Worm (Caenorhabditis elegans) whole organism, young adult: Measurements from ENCODE around the gene prmt-1.

Experiments used
- B0019.2 ChIP-seq: fragments of 200-800 bp; sonication (Bioruptor generic); conservative IDR thresholded peaks from 2 replicates; pipeline ENCODE4 v1.3.6; 2022; ENCODE audit warnings: missing genetic modification reagents, missing genetic modification characterization, missing compliant biosample characterization
- B0261.1 ChIP-seq: sonication (generic microtip); optimal IDR thresholded peaks from 2 replicates; lab custom pipeline; 2016; ENCODE audit warnings: mild to moderate bottlenecking, missing genetic modification characterization, moderate library complexity, missing compliant biosample characterization
- C17E4.6 ChIP-seq: fragments of 200-800 bp; sonication (Bioruptor generic); IDR thresholded peaks from 2 replicates; pipeline ENCODE4 v1.3.6; 2022; ENCODE audit warnings: missing genetic modification reagents, missing genetic modification characterization, missing compliant biosample characterization
- D2030.7 ChIP-seq: fragments of 200-800 bp; sonication (Bioruptor generic); IDR thresholded peaks from 2 replicates; pipeline ENCODE4 v1.3.6; 2022; ENCODE audit warnings: missing genetic modification reagents, missing genetic modification characterization, missing compliant biosample characterization
- F22D6.2 ChIP-seq: sonication (generic microtip); optimal IDR thresholded peaks from 2 replicates; lab custom pipeline; 2016; ENCODE audit warnings: mild to moderate bottlenecking, missing genetic modification characterization, missing compliant biosample characterization
- F37B4.10 ChIP-seq: fragments of 200-800 bp; sonication (Bioruptor generic); IDR thresholded peaks from 2 replicates; pipeline ENCODE4 v1.3.6; 2022; ENCODE audit warnings: missing genetic modification characterization, missing compliant biosample characterization
- F39B2.1 ChIP-seq: fragments of 200-800 bp; sonication (Bioruptor generic); IDR thresholded peaks from 2 replicates; pipeline ENCODE4 v1.3.6; 2022; ENCODE audit warnings: missing genetic modification reagents, missing genetic modification characterization, missing compliant biosample characterization
- F57C9.4 ChIP-seq: sonication (generic microtip); optimal IDR thresholded peaks from 2 replicates; lab custom pipeline; 2017; ENCODE audit warnings: mild to moderate bottlenecking, missing genetic modification characterization, missing compliant biosample characterization
- K12H6.12 ChIP-seq: fragments of 200-800 bp; sonication (Bioruptor generic); optimal IDR thresholded peaks from 2 replicates; lab custom pipeline; 2018; ENCODE audit warnings: mild to moderate bottlenecking, missing genetic modification characterization, missing compliant biosample characterization
- T07F8.4 ChIP-seq: sonication (generic microtip); optimal IDR thresholded peaks from 2 replicates; lab custom pipeline; 2016; ENCODE audit warnings: mild to moderate bottlenecking, missing genetic modification characterization, moderate library complexity, missing compliant biosample characterization
- atf-7 ChIP-seq: sonication (generic microtip); optimal IDR thresholded peaks from 2 replicates; lab custom pipeline; 2017; ENCODE audit warnings: mild to moderate bottlenecking, missing genetic modification characterization, missing compliant biosample characterization
- bed-1 ChIP-seq: fragments of 200-800 bp; sonication (Bioruptor generic); IDR thresholded peaks from 2 replicates; pipeline ENCODE4 v1.3.6; 2022; ENCODE audit warnings: missing genetic modification reagents, missing genetic modification characterization, missing compliant biosample characterization
- ccch-3 ChIP-seq: fragments of 200-800 bp; sonication (Bioruptor generic); optimal IDR thresholded peaks from 2 replicates; lab custom pipeline; 2018; ENCODE audit warnings: mild to moderate bottlenecking, missing genetic modification characterization, missing compliant biosample characterization
- cebp-2 ChIP-seq: fragments of 200-800 bp; sonication (Bioruptor generic); IDR thresholded peaks from 2 replicates; pipeline ENCODE4 v1.3.6; 2022; ENCODE audit warnings: missing genetic modification characterization, missing compliant biosample characterization
- ceh-100 ChIP-seq: fragments of 200-800 bp; sonication (Bioruptor generic); IDR thresholded peaks from 2 replicates; pipeline ENCODE4 v1.3.6; 2022; ENCODE audit warnings: missing genetic modification reagents, missing genetic modification characterization, missing compliant biosample characterization
- ceh-79 ChIP-seq: sonication (generic microtip); optimal IDR thresholded peaks from 2 replicates; lab custom pipeline; 2017; ENCODE audit warnings: mild to moderate bottlenecking, missing genetic modification characterization, missing compliant biosample characterization
- chd-7 ChIP-seq: sonication (generic microtip); optimal IDR thresholded peaks from 2 replicates; lab custom pipeline; 2016; ENCODE audit warnings: mild to moderate bottlenecking, missing genetic modification characterization, moderate library complexity, missing compliant biosample characterization
- fkh-3 ChIP-seq: sonication (generic microtip); optimal IDR thresholded peaks from 2 replicates; lab custom pipeline; 2016; ENCODE audit warnings: mild to moderate bottlenecking, missing genetic modification characterization, missing compliant biosample characterization
- him-1 ChIP-seq: sonication (generic microtip); optimal IDR thresholded peaks from 2 replicates; lab custom pipeline; 2016; ENCODE audit warnings: missing genotype, missing genetic modification reagents, missing genetic modification characterization, missing compliant biosample characterization
- hlh-26 ChIP-seq: fragments of 200-800 bp; sonication (Bioruptor generic); conservative IDR thresholded peaks from 2 replicates; pipeline ENCODE4 v1.3.6; 2022; ENCODE audit warnings: missing genetic modification reagents, missing genetic modification characterization, missing compliant biosample characterization
- hmg-20 ChIP-seq: fragments of 200-800 bp; sonication (Bioruptor generic); IDR thresholded peaks from 2 replicates; pipeline ENCODE4 v1.3.6; 2022; ENCODE audit warnings: missing genetic modification reagents, missing genetic modification characterization, missing compliant biosample characterization
- hrde-1 ChIP-seq: sonication (generic microtip); optimal IDR thresholded peaks from 2 replicates; lab custom pipeline; 2016; ENCODE audit warnings: missing genetic modification characterization, mild to moderate bottlenecking, missing compliant biosample characterization, moderate library complexity, missing genotype, missing genetic modification reagents, borderline replicate concordance
- let-607 ChIP-seq, 2 experiments: fragments of 200-800 bp in 1 of 2; sonication (Bioruptor generic) in 1 of 2; sonication (generic microtip) in 1 of 2; optimal IDR thresholded peaks; 2 replicates each; lab custom pipeline; 2016 to 2018; ENCODE audit warnings: mild to moderate bottlenecking in 2 of 2, missing compliant biosample characterization in 2 of 2, missing genetic modification characterization in 2 of 2, moderate library complexity in 2 of 2, missing genotype in 1 of 2
- lin-26 ChIP-seq: fragments of 200-800 bp; sonication (Bioruptor generic); IDR thresholded peaks from 2 replicates; pipeline ENCODE4 v1.3.6; 2022; ENCODE audit warnings: missing genetic modification reagents, missing genetic modification characterization, missing compliant biosample characterization
- lin-40 ChIP-seq: sonication (generic microtip); optimal IDR thresholded peaks from 2 replicates; lab custom pipeline; 2016; ENCODE audit warnings: missing genetic modification characterization, mild to moderate bottlenecking, missing compliant biosample characterization, missing genotype, missing genetic modification reagents
- lsy-27 ChIP-seq: sonication (generic microtip); optimal IDR thresholded peaks from 2 replicates; lab custom pipeline; 2017; ENCODE audit warnings: missing genetic modification characterization, mild to moderate bottlenecking, missing compliant biosample characterization, antibody characterized with exemption, missing genotype, borderline replicate concordance; ENCODE audit not compliant: insufficient read depth
- madf-8 ChIP-seq: fragments of 200-800 bp; sonication (Bioruptor generic); conservative IDR thresholded peaks from 2 replicates; pipeline ENCODE4 v1.3.6; 2022; ENCODE audit warnings: missing genetic modification reagents, missing genetic modification characterization, missing compliant biosample characterization
- mcd-1 ChIP-seq: fragments of 200-800 bp; sonication (Bioruptor generic); IDR thresholded peaks from 2 replicates; pipeline ENCODE4 v1.3.6; 2022; ENCODE audit warnings: missing genetic modification reagents, missing genetic modification characterization, missing compliant biosample characterization
- mes-4 ChIP-seq: sonication (generic microtip); optimal IDR thresholded peaks from 2 replicates; lab custom pipeline; 2016; ENCODE audit warnings: missing genotype, missing genetic modification characterization, missing compliant biosample characterization
- nhr-80 ChIP-seq: sonication (generic microtip); optimal IDR thresholded peaks from 2 replicates; lab custom pipeline; 2016; ENCODE audit warnings: missing genetic modification characterization, missing compliant biosample characterization
- nhr-90 ChIP-seq: sonication (generic microtip); optimal IDR thresholded peaks from 2 replicates; lab custom pipeline; 2016; ENCODE audit warnings: missing genotype, mild to moderate bottlenecking, missing genetic modification characterization, missing compliant biosample characterization
- repo-1 ChIP-seq: sonication (generic microtip); optimal IDR thresholded peaks from 2 replicates; lab custom pipeline; 2017; ENCODE audit warnings: mild to moderate bottlenecking, missing genetic modification characterization, missing compliant biosample characterization
- rpc-1 ChIP-seq, 2 experiments: fragments of 150-350 bp in 1 of 2; sonication (generic microtip) in 1 of 2; optimal IDR thresholded peaks; 2 replicates each; lab custom pipeline; 2014 to 2018; ENCODE audit warnings: missing biosample characterization in 1 of 2, missing genetic modification characterization in 1 of 2, missing genetic modification reagents in 1 of 2, missing genotype in 1 of 2
- sdz-38 ChIP-seq: sonication (generic microtip); optimal IDR thresholded peaks from 2 replicates; lab custom pipeline; 2016; ENCODE audit warnings: missing genotype, missing genetic modification characterization, missing compliant biosample characterization
- snpc-3.4 ChIP-seq: sonication (generic microtip); optimal IDR thresholded peaks from 2 replicates; lab custom pipeline; 2017; ENCODE audit warnings: missing genetic modification characterization, mild to moderate bottlenecking, missing compliant biosample characterization, antibody characterized with exemption, moderate library complexity, missing genotype, missing genetic modification reagents
- sptf-2 ChIP-seq: fragments of 200-800 bp; sonication (Bioruptor generic); optimal IDR thresholded peaks from 2 replicates; lab custom pipeline; 2018; ENCODE audit warnings: mild to moderate bottlenecking, missing genetic modification characterization, missing compliant biosample characterization
- tbp1 ChIP-seq: fragments of 200-800 bp; sonication (Bioruptor generic); optimal IDR thresholded peaks from 2 replicates; lab custom pipeline; 2018; ENCODE audit warnings: mild to moderate bottlenecking, missing genetic modification characterization, missing compliant biosample characterization
- tbx-9 ChIP-seq: sonication (generic microtip); optimal IDR thresholded peaks from 2 replicates; lab custom pipeline; 2016; ENCODE audit warnings: borderline replicate concordance, missing genetic modification characterization, inconsistent platforms, missing compliant biosample characterization
- unc-130 ChIP-seq: sonication (generic microtip); optimal IDR thresholded peaks from 2 replicates; lab custom pipeline; 2016; ENCODE audit warnings: missing genetic modification reagents, missing genetic modification characterization, missing compliant biosample characterization
- ztf-25 ChIP-seq: fragments of 200-800 bp; sonication (Bioruptor generic); IDR thresholded peaks from 2 replicates; pipeline ENCODE4 v1.3.6; 2022; ENCODE audit warnings: missing genetic modification reagents, missing genetic modification characterization, missing compliant biosample characterization
- ztf-28 ChIP-seq: fragments of 200-800 bp; sonication (Bioruptor generic); IDR thresholded peaks from 2 replicates; pipeline ENCODE4 v1.3.6; 2022; ENCODE audit warnings: missing genetic modification reagents, missing genetic modification characterization, missing compliant biosample characterization
- ztf-3 ChIP-seq: fragments of 200-800 bp; sonication (Bioruptor generic); optimal IDR thresholded peaks from 2 replicates; lab custom pipeline; 2018; ENCODE audit warnings: mild to moderate bottlenecking, missing genetic modification characterization, missing compliant biosample characterization

The prmt-1 gene

ce11 chrV:20266992-20267391 is 2.5 kb downstream of the prmt-1 start, which contains the start of gene mdt-17 (continued):
- TF ChIP-seq unc-130 (no peak), nhr-90 (tag; lab: Kevin White, UChicago) (no peak), fkh-3 (tag; lab: Kevin White, UChicago) (no peak), ztf-28 (GFP tag; lab: Robert Waterston, UW) (no peak), mcd-1 (GFP tag; lab: Robert Waterston, UW) (no peak), him-1 (tag; lab: Kevin White, UChicago) (no peak), rpc-1 (optimal IDR thresholded peaks at IDR 0.05; lab: Kevin White, UChicago) (no peak), rpc-1 (tag; optimal IDR thresholded peaks at IDR 0.05; lab: Kevin White, UChicago) (no peak), B0261.1 (tag; lab: Kevin White, UChicago) (no peak), sdz-38 (tag; lab: Kevin White, UChicago) (no peak), hlh-26 (GFP tag; lab: Robert Waterston, UW) (no peak), tbx-9 (tag; lab: Kevin White, UChicago) (no peak), chd-7 (tag; lab: Kevin White, UChicago) (peak; percentile 41), K12H6.12 (tag; lab: Kevin White, UChicago) (no peak), lin-40 (tag; lab: Kevin White, UChicago) (no peak), bed-1 (GFP tag; lab: Robert Waterston, UW) (no peak), lsy-27 (tag; lab: Kevin White, UChicago) (no peak), madf-8 (GFP tag; lab: Robert Waterston, UW) (no peak), repo-1 (tag; lab: Kevin White, UChicago) (peak; percentile 46), snpc-3.4 (tag; lab: Kevin White, UChicago) (no peak), D2030.7 (GFP tag; lab: Robert Waterston, UW) (no peak), lin-26 (GFP tag; lab: Robert Waterston, UW) (peak; percentile 37; the same call in 1 of the 2 replicates), sptf-2 (GFP tag; lab: Kevin White, UChicago) (no peak), ztf-25 (GFP tag; lab: Robert Waterston, UW) (0 out of 2 replicates have a peak, but pooled peaks have one; percentile 44), F37B4.10 (GFP tag; lab: Robert Waterston, UW) (no peak), C17E4.6 (0 out of 2 replicates have a peak, but pooled peaks have one; percentile 36), atf-7 (tag; lab: Kevin White, UChicago) (peak; percentile 15), cebp-2 (GFP tag; lab: Robert Waterston, UW) (0 out of 2 replicates have a peak, but pooled peaks have one; percentile 40), mes-4 (tag; lab: Kevin White, UChicago) (no peak), let-607 (tag; optimal IDR thresholded peaks at IDR 0.05; lab: Kevin White, UChicago) (no peak), F57C9.4 (tag; lab: Kevin White, UChicago) (no peak), tbp1 (GFP tag; lab: Kevin White, UChicago) (no peak), hrde-1 (tag; lab: Kevin White, UChicago) (peak; percentile 21), B0019.2 (GFP tag; lab: Robert Waterston, UW) (no peak), hmg-20 (GFP tag; lab: Robert Waterston, UW) (no peak), F22D6.2 (tag; lab: Kevin White, UChicago) (no peak), ceh-79 (tag; lab: Kevin White, UChicago) (peak; percentile 15), nhr-80 (tag; lab: Kevin White, UChicago) (no peak), ztf-3 (no peak), F39B2.1 (GFP tag; lab: Robert Waterston, UW) (no peak), ccch-3 (no peak), ceh-100 (GFP tag; lab: Robert Waterston, UW) (peak; percentile 36; the same call in 1 of the 2 replicates), T07F8.4 (no peak)
